Fruit fly (Drosophila melanogaster) whole organism, embryonic: ENCODE results near the gene Jhbp11.

Experiments used
- Antp ChIP-seq: fragments of 200-800 bp; sonication (Bioruptor generic); optimal IDR thresholded peaks from 3 replicates; lab custom pipeline; 2016; ENCODE audit warnings: missing biosample characterization, missing genetic modification characterization
- CG10209 ChIP-seq: fragments of 200-800 bp; sonication (Bioruptor generic); optimal IDR thresholded peaks from 3 replicates; lab custom pipeline; 2017; ENCODE audit warnings: missing biosample characterization, mild to moderate bottlenecking, missing genetic modification characterization, missing genetic modification reagents
- CG10267 ChIP-seq: fragments of 200-800 bp; sonication (Bioruptor generic); optimal IDR thresholded peaks from 2 replicates; lab custom pipeline; 2018; ENCODE audit warnings: missing biosample characterization, mild to moderate bottlenecking, missing genetic modification characterization, moderate library complexity
- CG10431 ChIP-seq: fragments of 200-800 bp; sonication (Bioruptor generic); optimal IDR thresholded peaks from 3 replicates; lab custom pipeline; 2018; ENCODE audit warnings: missing biosample characterization, mild to moderate bottlenecking, missing genetic modification characterization
- CG11504 ChIP-seq: fragments of 200-800 bp; sonication (Bioruptor generic); optimal IDR thresholded peaks from 3 replicates; lab custom pipeline; 2019; ENCODE audit warnings: missing biosample characterization, mild to moderate bottlenecking, missing genetic modification characterization, moderate library complexity
- CG11723 ChIP-seq: fragments of 200-800 bp; sonication (Bioruptor generic); optimal IDR thresholded peaks from 2 replicates; lab custom pipeline; 2017; ENCODE audit warnings: missing biosample characterization, mild to moderate bottlenecking, missing genetic modification characterization
- CG12659 ChIP-seq: fragments of 200-800 bp; sonication (Bioruptor generic); optimal IDR thresholded peaks from 3 replicates; lab custom pipeline; 2017; ENCODE audit warnings: mild to moderate bottlenecking, missing biosample characterization, missing genetic modification reagents, missing genetic modification characterization
- CG1529 ChIP-seq: fragments of 200-800 bp; sonication (Bioruptor generic); optimal IDR thresholded peaks from 3 replicates; lab custom pipeline; 2018; ENCODE audit warnings: missing biosample characterization, missing genetic modification characterization
- CG17328 ChIP-seq: fragments of 200-800 bp; sonication (Bioruptor generic); IDR thresholded peaks from 2 replicates; pipeline ENCODE4 v1.3.6; 2022; ENCODE audit warnings: missing biosample characterization, missing genetic modification characterization
- CG17359 ChIP-seq: fragments of 200-800 bp; sonication (Bioruptor generic); optimal IDR thresholded peaks from 3 replicates; lab custom pipeline; 2018; ENCODE audit warnings: missing biosample characterization, mild to moderate bottlenecking, missing genetic modification characterization, moderate library complexity
- CG17385 ChIP-seq: fragments of 200-800 bp; sonication (Bioruptor generic); optimal IDR thresholded peaks from 3 replicates; lab custom pipeline; 2018; ENCODE audit warnings: missing biosample characterization, mild to moderate bottlenecking, missing genetic modification characterization
- CG18764 ChIP-seq: fragments of 200-800 bp; sonication (Bioruptor generic); optimal IDR thresholded peaks from 3 replicates; lab custom pipeline; 2016; ENCODE audit warnings: missing biosample characterization, missing genetic modification characterization
- CG2199 ChIP-seq: fragments of 200-800 bp; sonication (Bioruptor generic); IDR thresholded peaks from 3 replicates; pipeline ENCODE4 v1.3.6; 2022; ENCODE audit warnings: missing biosample characterization, missing genetic modification characterization
- CG2678 ChIP-seq: fragments of 200-800 bp; sonication (Bioruptor generic); optimal IDR thresholded peaks from 3 replicates; lab custom pipeline; 2019; ENCODE audit warnings: missing biosample characterization, mild to moderate bottlenecking, missing genetic modification characterization, moderate library complexity
- CG2875 ChIP-seq: fragments of 200-800 bp; sonication (Bioruptor generic); optimal IDR thresholded peaks from 2 replicates; lab custom pipeline; 2017; ENCODE audit warnings: missing biosample characterization, mild to moderate bottlenecking, missing genetic modification characterization, missing genetic modification reagents
- CG31365 ChIP-seq: fragments of 200-800 bp; sonication (Bioruptor generic); optimal IDR thresholded peaks from 2 replicates; lab custom pipeline; 2018; ENCODE audit warnings: missing biosample characterization, mild to moderate bottlenecking, missing genetic modification characterization
- CG3163 ChIP-seq: fragments of 200-800 bp; sonication (Bioruptor generic); optimal IDR thresholded peaks from 3 replicates; lab custom pipeline; 2016; ENCODE audit warnings: missing biosample characterization, missing genetic modification characterization
- CG33557 ChIP-seq: fragments of 200-800 bp; sonication (Bioruptor generic); optimal IDR thresholded peaks from 2 replicates; lab custom pipeline; 2019; ENCODE audit warnings: missing biosample characterization, mild to moderate bottlenecking, missing genetic modification characterization, moderate library complexity
- CG3838 ChIP-seq: fragments of 200-800 bp; sonication (Bioruptor generic); optimal IDR thresholded peaks from 3 replicates; lab custom pipeline; 2016; ENCODE audit warnings: missing biosample characterization, missing genetic modification characterization
- CG4360 ChIP-seq: fragments of 200-800 bp; sonication (Bioruptor generic); IDR thresholded peaks from 2 replicates; pipeline ENCODE4 v1.3.6; 2022; ENCODE audit warnings: missing biosample characterization, missing genetic modification characterization
- CG4730 ChIP-seq: fragments of 200-800 bp; sonication (Bioruptor generic); IDR thresholded peaks from 2 replicates; pipeline ENCODE4 v1.3.6; 2022; ENCODE audit warnings: missing biosample characterization, missing genetic modification characterization
- CG6791 ChIP-seq: fragments of 200-800 bp; sonication (Bioruptor generic); IDR thresholded peaks from 3 replicates; pipeline ENCODE4 v1.3.6; 2022; ENCODE audit warnings: missing biosample characterization, missing genetic modification characterization; ENCODE audit not compliant: partially characterized antibody
- CG6813 ChIP-seq: fragments of 200-800 bp; sonication (Bioruptor generic); optimal IDR thresholded peaks from 2 replicates; lab custom pipeline; 2017; ENCODE audit warnings: missing biosample characterization, missing genetic modification characterization, mild to moderate bottlenecking, moderate library complexity, missing genetic modification reagents
- CG7372 ChIP-seq: fragments of 200-800 bp; sonication (Bioruptor generic); IDR thresholded peaks from 2 replicates; pipeline ENCODE4 v1.3.6; 2022; ENCODE audit warnings: missing biosample characterization, missing genetic modification characterization
- CG7556 ChIP-seq: fragments of 200-800 bp; sonication (Bioruptor generic); optimal IDR thresholded peaks from 2 replicates; lab custom pipeline; 2017; ENCODE audit warnings: missing biosample characterization, mild to moderate bottlenecking, missing genetic modification characterization
- CG8290 ChIP-seq, 3 experiments: fragments of 200-800 bp; sonication (Bioruptor generic); optimal IDR thresholded peaks; 2 replicates each; lab custom pipeline; 2016 to 2019; ENCODE audit warnings: missing biosample characterization in 3 of 3, missing genetic modification characterization in 3 of 3, mild to moderate bottlenecking in 2 of 3, moderate library complexity in 1 of 3
- CG8359 ChIP-seq: fragments of 200-800 bp; sonication (Bioruptor generic); optimal IDR thresholded peaks from 2 replicates; lab custom pipeline; 2017; ENCODE audit warnings: missing biosample characterization, mild to moderate bottlenecking, missing genetic modification characterization, borderline replicate concordance
- CrebB ChIP-seq: fragments of 200-800 bp; sonication (Bioruptor generic); optimal IDR thresholded peaks from 3 replicates; lab custom pipeline; 2018; ENCODE audit warnings: missing biosample characterization, mild to moderate bottlenecking, missing genetic modification characterization
- Ets65A ChIP-seq: fragments of 200-800 bp; sonication (Bioruptor generic); peaks from one replicate; lab custom pipeline; 2016; ENCODE audit warnings: missing biosample characterization, missing genetic modification characterization
- Fer1 ChIP-seq: fragments of 200-800 bp; sonication (Bioruptor generic); optimal IDR thresholded peaks from 2 replicates; lab custom pipeline; 2017; ENCODE audit warnings: missing biosample characterization, mild to moderate bottlenecking, missing genetic modification characterization
- H15 ChIP-seq: fragments of 200-800 bp; sonication (Bioruptor generic); IDR thresholded peaks from 3 replicates; pipeline ENCODE4 v1.3.6; 2022; ENCODE audit warnings: missing biosample characterization, missing genetic modification characterization
- Hr51 ChIP-seq, 2 experiments: fragments of 200-800 bp; sonication (Bioruptor generic); optimal IDR thresholded peaks; 2 replicates in 1 of 2; 3 replicates in 1 of 2; lab custom pipeline; 2016 to 2018; ENCODE audit warnings: missing biosample characterization in 2 of 2, missing genetic modification characterization in 2 of 2, mild to moderate bottlenecking in 1 of 2, moderate library complexity in 1 of 2
- YL-1 ChIP-seq: fragments of 200-800 bp; sonication (Bioruptor generic); optimal IDR thresholded peaks from 3 replicates; lab custom pipeline; 2017; ENCODE audit warnings: missing biosample characterization, mild to moderate bottlenecking, missing genetic modification characterization
- ab ChIP-seq: fragments of 200-800 bp; sonication (Bioruptor generic); optimal IDR thresholded peaks from 2 replicates; lab custom pipeline; 2016; ENCODE audit warnings: missing biosample characterization, missing genetic modification characterization
- ase ChIP-seq: fragments of 200-800 bp; sonication (Bioruptor generic); IDR thresholded peaks from 3 replicates; pipeline ENCODE4 v1.3.6; 2022; ENCODE audit warnings: missing biosample characterization, missing genetic modification characterization
- croc ChIP-seq: fragments of 200-800 bp; sonication (Bioruptor generic); conservative IDR thresholded peaks from 3 replicates; pipeline ENCODE4 v1.3.6; 2022; ENCODE audit warnings: missing biosample characterization, missing genetic modification characterization
- en ChIP-seq: fragments of 200-800 bp; sonication (Bioruptor generic); optimal IDR thresholded peaks from 2 replicates; lab custom pipeline; 2016; ENCODE audit warnings: missing biosample characterization, missing genetic modification characterization
- eve ChIP-seq, 2 experiments: fragments of >200 bp; optimal IDR thresholded peaks; 2 replicates each; lab custom pipeline; 2017; ENCODE audit warnings: missing biosample characterization in 2 of 2, missing genetic modification characterization in 2 of 2
- gsb-n ChIP-seq: fragments of 200-800 bp; sonication (Bioruptor generic); optimal IDR thresholded peaks from 3 replicates; lab custom pipeline; 2018; ENCODE audit warnings: missing biosample characterization, mild to moderate bottlenecking, missing genetic modification characterization
- nerfin-1 ChIP-seq: fragments of 200-800 bp; sonication (Bioruptor generic); optimal IDR thresholded peaks from 3 replicates; lab custom pipeline; 2019; ENCODE audit warnings: missing biosample characterization, mild to moderate bottlenecking, missing genetic modification characterization, moderate library complexity
- org-1 ChIP-seq: fragments of 200-800 bp; sonication (Bioruptor generic); optimal IDR thresholded peaks from 2 replicates; lab custom pipeline; 2017; ENCODE audit warnings: missing biosample characterization, missing genetic modification characterization
- pnt ChIP-seq: fragments of 200-800 bp; sonication (Bioruptor generic); optimal IDR thresholded peaks from 3 replicates; lab custom pipeline; 2016; ENCODE audit warnings: missing biosample characterization, missing genetic modification characterization
- pros ChIP-seq: fragments of 200-800 bp; sonication (Bioruptor generic); optimal IDR thresholded peaks from 3 replicates; lab custom pipeline; 2019; ENCODE audit warnings: missing biosample characterization, mild to moderate bottlenecking, missing genetic modification characterization, moderate library complexity
- sens ChIP-seq: fragments of 200-800 bp; sonication (Bioruptor generic); peaks from one replicate; lab custom pipeline; 2016; ENCODE audit warnings: missing biosample characterization, missing genetic modification characterization
- ttk ChIP-seq: fragments of 200-800 bp; sonication (Bioruptor generic); IDR thresholded peaks from 2 replicates; pipeline ENCODE4 v2.1.2; 2022; ENCODE audit warnings: missing biosample characterization, missing genetic modification characterization
- unpg ChIP-seq: fragments of 200-800 bp; sonication (Bioruptor generic); optimal IDR thresholded peaks from 3 replicates; lab custom pipeline; 2018; ENCODE audit warnings: missing biosample characterization, mild to moderate bottlenecking, missing genetic modification characterization, moderate library complexity
- vvl ChIP-seq: fragments of 200-800 bp; sonication (Bioruptor generic); IDR thresholded peaks from 2 replicates; pipeline ENCODE4 v1.3.6; 2022; ENCODE audit warnings: missing biosample characterization, missing genetic modification characterization
- zen ChIP-seq: fragments of 200-800 bp; sonication (Bioruptor generic); optimal IDR thresholded peaks from 3 replicates; lab custom pipeline; 2018; ENCODE audit warnings: missing biosample characterization, mild to moderate bottlenecking, missing genetic modification characterization, moderate library complexity
- zfh1 ChIP-seq: fragments of 200-800 bp; sonication (Bioruptor generic); IDR thresholded peaks from 3 replicates; pipeline ENCODE4 v1.3.6; 2022; ENCODE audit warnings: missing biosample characterization, missing genetic modification characterization

Gene Jhbp11

DNA sequence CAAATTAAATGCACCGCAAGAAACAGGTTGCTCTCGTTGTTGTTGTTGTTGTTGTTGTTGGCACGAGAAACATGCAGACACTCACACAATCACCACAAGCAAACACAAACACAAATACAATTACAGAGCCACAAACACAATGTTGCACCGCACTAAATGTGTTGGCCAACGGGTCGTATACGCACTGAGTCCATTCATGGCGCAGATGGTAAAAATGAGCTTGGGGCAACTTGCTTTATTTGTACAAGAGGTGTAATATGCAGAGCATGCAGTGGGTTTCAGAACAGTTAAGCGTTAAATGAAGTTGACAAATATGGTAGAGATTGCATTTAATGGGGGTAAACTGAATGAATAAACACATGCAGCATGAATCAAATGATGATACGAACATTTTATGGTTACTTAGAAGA, 36.9 kb downstream of the Jhbp11 start (continued):
- TF ChIP-seq CG31365 (tag; lab: Kevin White, UChicago) (peak; percentile 1), CG17359 (tag; lab: Kevin White, UChicago) (peak; percentile 61), CG17385 (GFP tag; lab: Kevin White, UChicago) (peak; percentile 40), CG3838 (GFP tag; lab: Kevin White, UChicago) (peak; percentile 22), CG4730 (GFP tag; lab: Robert Waterston, UW) (no peak), CG18764 (peak; percentile 1), en (GFP tag; lab: Kevin White, UChicago) (no peak), CG12659 (GFP tag; lab: Kevin White, UChicago) (peak; percentile 11), CG7372 (peak; percentile 41), CG10267 (tag; lab: Kevin White, UChicago) (peak; percentile 10), H15 (GFP tag; lab: Robert Waterston, UW) (no peak), zfh1 (GFP tag; lab: Robert Waterston, UW) (0 out of 3 replicates have a peak, but pooled peaks have one; percentile 50), CG3163 (no peak), CG11504 (tag; lab: Kevin White, UChicago) (peak; percentile 62), ttk (GFP tag; lab: Robert Waterston, UW) (peak; percentile 21; the same call in 1 of the 2 replicates), CG8290 (GFP tag; optimal IDR thresholded peaks at IDR 0.05; lab: Kevin White, UChicago) (peak; percentile 26), CG8290 (tag; optimal IDR thresholded peaks at IDR 0.05; lab: Kevin White, UChicago) (peak; percentile 25 to 38), eve (GFP tag; optimal IDR thresholded peaks at IDR 0.05; lab: Kevin White, UChicago) (peak in 1 of 2 experiments; percentile 58), CrebB (tag; lab: Kevin White, UChicago) (peak; percentile 50), YL-1 (GFP tag; lab: Kevin White, UChicago) (peak; percentile 27), CG10209 (GFP tag; lab: Kevin White, UChicago) (peak; percentile 11), Antp (GFP tag; lab: Kevin White, UChicago) (peak; percentile 3), pnt (no peak), CG2199 (GFP tag; lab: Robert Waterston, UW) (peak; percentile 64; the same call in 1 of the 3 replicates), CG2678 (tag; lab: Kevin White, UChicago) (peak; percentile 63), CG11723 (GFP tag; lab: Kevin White, UChicago) (peak; percentile 67), croc (GFP tag; lab: Robert Waterston, UW) (no peak), CG33557 (GFP tag; lab: Kevin White, UChicago) (peak; percentile 43), org-1 (GFP tag; lab: Kevin White, UChicago) (peak; percentile 61), ab (no peak), nerfin-1 (peak; percentile 56), sens (GFP tag; lab: Kevin White, UChicago) (peak; percentile 90), CG2875 (GFP tag; lab: Kevin White, UChicago) (peak; percentile 78), gsb-n (peak; percentile 38), CG10431 (GFP tag; lab: Kevin White, UChicago) (peak; percentile 24), ase (no peak), vvl (GFP tag; lab: Robert Waterston, UW) (peak; percentile 41; the same call in 1 of the 2 replicates), Hr51 (GFP tag; optimal IDR thresholded peaks at IDR 0.05; lab: Kevin White, UChicago) (peak in 1 of 2 experiments; percentile 13), CG4360 (peak; percentile 91), CG6791 (GFP tag; lab: Robert Waterston, UW) (no peak), Fer1 (GFP tag; lab: Kevin White, UChicago) (peak; percentile 25), CG6813 (GFP tag; lab: Kevin White, UChicago) (peak; percentile 36), unpg (peak; percentile 28), pros (GFP tag; lab: Kevin White, UChicago) (peak; percentile 1), CG8359 (peak; percentile 36), CG17328 (GFP tag; lab: Robert Waterston, UW) (no peak), zen (tag; lab: Kevin White, UChicago) (peak; percentile 5), Ets65A (GFP tag; lab: Kevin White, UChicago) (no peak), CG1529 (GFP tag; lab: Kevin White, UChicago) (peak; percentile 64), CG7556 (GFP tag; lab: Kevin White, UChicago) (peak; percentile 41)
